Worm (Caenorhabditis elegans) whole organism, L2 larva: ENCODE results near the gene col-152.

Experiments used
- C34F6.9 ChIP-seq: fragments of 150-350 bp; optimal IDR thresholded peaks from 2 replicates; lab custom pipeline; 2014; ENCODE audit warnings: missing biosample characterization, missing genetic modification characterization
- F13H6.1 ChIP-seq: sonication (generic microtip); optimal IDR thresholded peaks from 2 replicates; lab custom pipeline; 2016; ENCODE audit warnings: missing genetic modification characterization, missing compliant biosample characterization
- R02D3.7 ChIP-seq: fragments of 150-350 bp; optimal IDR thresholded peaks from 2 replicates; lab custom pipeline; 2014; ENCODE audit warnings: missing biosample characterization, missing genetic modification characterization
- Y55F3AM.14 ChIP-seq: fragments of 200-800 bp; sonication (Bioruptor generic); optimal IDR thresholded peaks from 2 replicates; lab custom pipeline; 2018; ENCODE audit warnings: mild to moderate bottlenecking, missing genetic modification characterization, missing compliant biosample characterization
- ZK546.5 ChIP-seq: sonication (generic microtip); optimal IDR thresholded peaks from 2 replicates; lab custom pipeline; 2017; ENCODE audit warnings: missing biosample characterization, missing genetic modification characterization
- ama-1 ChIP-seq: fragments of 150-350 bp; optimal IDR thresholded peaks from 2 replicates; lab custom pipeline; 2018; ENCODE audit warnings: inconsistent platforms
- blmp-1 ChIP-seq: sonication (generic microtip); optimal IDR thresholded peaks from 2 replicates; lab custom pipeline; 2017; ENCODE audit warnings: missing genetic modification characterization, mild to moderate bottlenecking, missing compliant biosample characterization, antibody characterized with exemption, moderate library complexity; ENCODE audit not compliant: insufficient read depth
- ceh-16 ChIP-seq: fragments of 150-350 bp; optimal IDR thresholded peaks from 2 replicates; lab custom pipeline; 2014; ENCODE audit warnings: missing biosample characterization, missing genetic modification characterization
- ceh-82 ChIP-seq: fragments of 150-350 bp; optimal IDR thresholded peaks from 2 replicates; lab custom pipeline; 2014; ENCODE audit warnings: missing biosample characterization, missing genetic modification characterization
- crh-2 ChIP-seq: sonication (generic microtip); optimal IDR thresholded peaks from 2 replicates; lab custom pipeline; 2017; ENCODE audit warnings: missing biosample characterization, missing genetic modification characterization
- egl-27 ChIP-seq: sonication (generic microtip); optimal IDR thresholded peaks from 3 replicates; lab custom pipeline; 2017; ENCODE audit warnings: missing biosample characterization, missing genetic modification reagents, missing genetic modification characterization
- elt-1 ChIP-seq: fragments of 150-350 bp; optimal IDR thresholded peaks from 2 replicates; lab custom pipeline; 2014; ENCODE audit warnings: missing biosample characterization, missing genetic modification characterization
- elt-3 ChIP-seq: sonication (generic microtip); optimal IDR thresholded peaks from 2 replicates; lab custom pipeline; 2017; ENCODE audit warnings: missing biosample characterization, missing genetic modification characterization
- fos-1 ChIP-seq: fragments of 150-350 bp; optimal IDR thresholded peaks from 2 replicates; lab custom pipeline; 2014; ENCODE audit warnings: missing biosample characterization, missing genetic modification characterization
- gmeb-1 ChIP-seq: fragments of 150-350 bp; optimal IDR thresholded peaks from 2 replicates; lab custom pipeline; 2014; ENCODE audit warnings: missing biosample characterization, missing genetic modification characterization
- lin-11 ChIP-seq: fragments of 150-350 bp; sonication (generic microtip); optimal IDR thresholded peaks from 2 replicates; lab custom pipeline; 2014; ENCODE audit warnings: missing biosample characterization, missing genetic modification characterization, inconsistent platforms, mixed read lengths
- lin-13 ChIP-seq: fragments of 150-350 bp; optimal IDR thresholded peaks from 2 replicates; lab custom pipeline; 2014; ENCODE audit warnings: missing biosample characterization, missing genetic modification reagents, missing genetic modification characterization
- lin-39 ChIP-seq: fragments of 150-350 bp; optimal IDR thresholded peaks from 2 replicates; lab custom pipeline; 2014; ENCODE audit warnings: missing biosample characterization, missing genetic modification reagents, missing genetic modification characterization
- lsy-2 ChIP-seq, 2 experiments: fragments of 150-350 bp in 1 of 2; sonication (generic microtip) in 1 of 2; optimal IDR thresholded peaks; 2 replicates each; lab custom pipeline; 2014 to 2017; ENCODE audit warnings: missing biosample characterization in 2 of 2, missing genetic modification characterization in 2 of 2
- mab-5 ChIP-seq: fragments of 150-350 bp; optimal IDR thresholded peaks from 2 replicates; lab custom pipeline; 2014; ENCODE audit warnings: missing biosample characterization, missing genetic modification characterization
- mbf-1 ChIP-seq: sonication (generic microtip); optimal IDR thresholded peaks from 2 replicates; lab custom pipeline; 2017; ENCODE audit warnings: missing biosample characterization, missing genetic modification characterization
- mdl-1 ChIP-seq, 2 experiments: fragments of 150-350 bp in 1 of 2; sonication (generic microtip) in 1 of 2; optimal IDR thresholded peaks; 2 replicates each; lab custom pipeline; 2017; ENCODE audit warnings: missing biosample characterization in 2 of 2, missing genetic modification characterization in 2 of 2
- nhr-10 ChIP-seq: sonication (generic microtip); optimal IDR thresholded peaks from 2 replicates; lab custom pipeline; 2017; ENCODE audit warnings: missing biosample characterization, missing genetic modification characterization
- nhr-11 ChIP-seq: fragments of 150-350 bp; optimal IDR thresholded peaks from 2 replicates; lab custom pipeline; 2014; ENCODE audit warnings: missing biosample characterization, missing genetic modification characterization
- nhr-12 ChIP-seq: fragments of 150-350 bp; optimal IDR thresholded peaks from 2 replicates; lab custom pipeline; 2014; ENCODE audit warnings: missing biosample characterization, missing genetic modification characterization
- nhr-129 ChIP-seq: fragments of 150-350 bp; optimal IDR thresholded peaks from 2 replicates; lab custom pipeline; 2014; ENCODE audit warnings: missing biosample characterization, missing genetic modification characterization
- nhr-21 ChIP-seq: fragments of 150-350 bp; optimal IDR thresholded peaks from 2 replicates; lab custom pipeline; 2014; ENCODE audit warnings: missing biosample characterization, missing genetic modification characterization
- nhr-23 ChIP-seq: fragments of 150-350 bp; optimal IDR thresholded peaks from 2 replicates; lab custom pipeline; 2014; ENCODE audit warnings: missing biosample characterization, missing genetic modification reagents, missing genetic modification characterization
- nhr-25 ChIP-seq: fragments of 150-350 bp; sonication (generic microtip); optimal IDR thresholded peaks from 3 replicates; lab custom pipeline; 2014; ENCODE audit warnings: missing biosample characterization, missing genetic modification characterization
- nhr-6 ChIP-seq: fragments of 150-350 bp; optimal IDR thresholded peaks from 2 replicates; lab custom pipeline; 2014; ENCODE audit warnings: missing biosample characterization, missing genetic modification characterization
- nhr-77 ChIP-seq: fragments of 150-350 bp; optimal IDR thresholded peaks from 2 replicates; lab custom pipeline; 2014; ENCODE audit warnings: missing biosample characterization, missing genetic modification characterization
- sem-4 ChIP-seq: fragments of 150-350 bp; optimal IDR thresholded peaks from 2 replicates; lab custom pipeline; 2014; ENCODE audit warnings: missing biosample characterization, missing genetic modification reagents, missing genetic modification characterization
- skn-1 ChIP-seq: sonication (generic microtip); optimal IDR thresholded peaks from 2 replicates; lab custom pipeline; 2017; ENCODE audit warnings: missing biosample characterization, missing genetic modification characterization
- sma-3 ChIP-seq: sonication (generic microtip); optimal IDR thresholded peaks from 2 replicates; lab custom pipeline; 2016; ENCODE audit warnings: missing genetic modification reagents, missing genetic modification characterization, missing compliant biosample characterization
- sma-9 ChIP-seq, 2 experiments: fragments of 150-350 bp in 1 of 2; sonication (generic microtip) in 1 of 2; optimal IDR thresholded peaks; 2 replicates each; lab custom pipeline; 2014 to 2016; ENCODE audit warnings: missing genetic modification characterization in 2 of 2, mild to moderate bottlenecking in 1 of 2, missing biosample characterization in 1 of 2, missing compliant biosample characterization in 1 of 2, missing genetic modification reagents in 1 of 2, moderate library complexity in 1 of 2
- snpc-4 ChIP-seq: fragments of 150-350 bp; optimal IDR thresholded peaks from 2 replicates; lab custom pipeline; 2014; ENCODE audit warnings: missing biosample characterization, missing genetic modification characterization
- unc-39 ChIP-seq: fragments of 150-350 bp; optimal IDR thresholded peaks from 2 replicates; lab custom pipeline; 2014; ENCODE audit warnings: missing biosample characterization, missing genetic modification characterization
- unc-55 ChIP-seq: fragments of 150-350 bp; sonication (generic microtip); optimal IDR thresholded peaks from 3 replicates; lab custom pipeline; 2014; ENCODE audit warnings: missing biosample characterization, missing genetic modification reagents, missing genetic modification characterization
- unc-62 ChIP-seq: fragments of 150-350 bp; optimal IDR thresholded peaks from 2 replicates; lab custom pipeline; 2014; ENCODE audit warnings: missing biosample characterization, missing genetic modification reagents, missing genetic modification characterization
- zag-1 ChIP-seq: fragments of 150-350 bp; optimal IDR thresholded peaks from 2 replicates; lab custom pipeline; 2014; ENCODE audit warnings: missing biosample characterization, missing genetic modification characterization
- ztf-1 ChIP-seq: fragments of 200-800 bp; sonication (Bioruptor generic); conservative IDR thresholded peaks from 2 replicates; pipeline ENCODE4 v1.3.6; 2022; ENCODE audit warnings: missing genetic modification characterization, missing compliant biosample characterization
- ztf-11 ChIP-seq: sonication (generic microtip); optimal IDR thresholded peaks from 2 replicates; lab custom pipeline; 2017; ENCODE audit warnings: missing biosample characterization, missing genetic modification characterization
- ztf-4 ChIP-seq: fragments of 150-350 bp; optimal IDR thresholded peaks from 2 replicates; lab custom pipeline; 2014; ENCODE audit warnings: missing biosample characterization, missing genetic modification characterization

col-152 gene

DNA sequence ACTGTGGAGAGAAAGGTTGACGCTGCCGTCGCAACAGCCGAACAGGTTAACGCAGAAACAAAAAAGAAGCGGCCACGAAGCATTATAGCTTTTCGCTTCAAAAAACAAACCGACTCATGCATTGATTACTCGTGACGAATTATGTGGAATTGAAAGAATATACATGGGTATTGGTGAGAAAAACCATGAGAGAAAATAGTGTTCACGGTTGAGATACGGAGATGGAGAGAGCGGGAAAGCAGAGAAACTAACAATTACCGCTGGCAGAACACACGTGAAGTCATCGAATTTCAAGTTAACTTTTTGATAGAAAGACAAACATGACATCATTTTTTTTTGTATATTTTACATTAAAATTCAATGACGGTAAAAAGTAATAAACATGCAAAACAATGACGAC, 25.4 kb upstream of the col-152 start (continued):
- TF ChIP-seq sma-9 (GFP tag; optimal IDR thresholded peaks at IDR 0.05; lab: Kevin White, UChicago), result no peak
- no peak for TF ChIP-seq sma-9 (tag; optimal IDR thresholded peaks at IDR 0.05; lab: Kevin White, UChicago)
- TF ChIP-seq zag-1 (tag; lab: Kevin White, UChicago), result no peak
- TF ChIP-seq R02D3.7 (tag; lab: Kevin White, UChicago), result no peak
- peak; percentile 6 for TF ChIP-seq nhr-25 (tag; lab: Kevin White, UChicago)

DNA sequence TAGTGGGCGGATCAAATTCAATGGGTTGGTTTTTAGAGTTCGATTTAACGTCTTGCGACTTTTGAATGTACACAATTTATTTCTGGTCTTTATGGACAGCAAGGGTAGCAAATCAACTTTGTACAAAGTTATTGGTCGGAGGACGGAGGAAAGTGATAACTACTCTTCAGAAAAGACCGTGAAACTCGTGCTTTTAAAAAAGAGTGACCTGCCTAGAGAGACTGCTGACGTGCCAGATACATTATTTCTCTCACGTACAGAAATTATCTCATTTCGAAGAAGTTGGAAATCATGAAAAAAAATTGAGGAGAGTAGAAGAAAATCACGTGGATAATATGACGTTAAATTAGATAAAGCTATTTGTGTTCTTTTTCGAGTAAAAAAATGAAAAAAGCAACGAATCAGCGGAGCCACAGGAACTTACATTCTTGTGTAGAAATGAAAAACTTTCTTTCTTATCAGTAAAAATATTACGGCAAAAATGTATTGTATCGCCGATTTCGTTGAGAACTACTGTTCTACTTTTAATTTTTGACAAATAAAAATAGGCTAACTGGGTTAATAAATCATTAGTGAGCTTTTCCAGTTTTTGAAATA, 24.5 kb upstream of the col-152 start, which contains the start of gene ppm-1.A:
TSS of gene ppm-1.A (minus strand) at position 294 of the 597 bp plus-strand sequence.
- TF ChIP-seq lsy-2 (tag; optimal IDR thresholded peaks at IDR 0.05; lab: Kevin White, UChicago) (peak in 1 of 2 experiments; percentile 1), gmeb-1 (peak; percentile 52), Y55F3AM.14 (GFP tag; lab: Kevin White, UChicago) (no peak), zag-1 (tag; lab: Kevin White, UChicago) (no peak), ZK546.5 (tag; lab: Kevin White, UChicago) (no peak), nhr-11 (tag; lab: Kevin White, UChicago) (no peak), ama-1 (lab: Kevin White, UChicago) (peak; percentile 14), mdl-1 (tag; optimal IDR thresholded peaks at IDR 0.05; lab: Kevin White, UChicago) (no peak), elt-3 (tag; lab: Kevin White, UChicago) (no peak), lin-39 (tag; lab: Kevin White, UChicago) (no peak), C34F6.9 (tag; lab: Kevin White, UChicago) (no peak), snpc-4 (tag; lab: Kevin White, UChicago) (no peak), blmp-1 (tag; lab: Kevin White, UChicago) (peak; percentile 33), ztf-11 (tag; lab: Kevin White, UChicago) (no peak), nhr-25 (tag; lab: Kevin White, UChicago) (peak; percentile 39), sma-9 (GFP tag; optimal IDR thresholded peaks at IDR 0.05; lab: Kevin White, UChicago) (peak; percentile 1), sma-9 (tag; optimal IDR thresholded peaks at IDR 0.05; lab: Kevin White, UChicago) (no peak), fos-1 (tag; lab: Kevin White, UChicago) (peak; percentile 0), ceh-16 (tag; lab: Kevin White, UChicago) (no peak), nhr-6 (tag; lab: Kevin White, UChicago) (no peak), mbf-1 (tag; lab: Kevin White, UChicago) (no peak), sem-4 (tag; lab: Kevin White, UChicago) (no peak), nhr-77 (tag; lab: Kevin White, UChicago) (no peak), mab-5 (no peak), nhr-21 (tag; lab: Kevin White, UChicago) (no peak), lin-11 (peak; percentile 10), sma-3 (GFP tag; lab: Kevin White, UChicago) (peak; percentile 1), nhr-129 (tag; lab: Kevin White, UChicago) (peak; percentile 46), crh-2 (tag; lab: Kevin White, UChicago) (peak; percentile 42), skn-1 (tag; lab: Kevin White, UChicago) (no peak), nhr-23 (no peak), lin-13 (GFP tag; lab: Kevin White, UChicago) (no peak), nhr-10 (tag; lab: Kevin White, UChicago) (no peak)
- TF ChIP-seq, all 48 proteins: peak for 11

DNA sequence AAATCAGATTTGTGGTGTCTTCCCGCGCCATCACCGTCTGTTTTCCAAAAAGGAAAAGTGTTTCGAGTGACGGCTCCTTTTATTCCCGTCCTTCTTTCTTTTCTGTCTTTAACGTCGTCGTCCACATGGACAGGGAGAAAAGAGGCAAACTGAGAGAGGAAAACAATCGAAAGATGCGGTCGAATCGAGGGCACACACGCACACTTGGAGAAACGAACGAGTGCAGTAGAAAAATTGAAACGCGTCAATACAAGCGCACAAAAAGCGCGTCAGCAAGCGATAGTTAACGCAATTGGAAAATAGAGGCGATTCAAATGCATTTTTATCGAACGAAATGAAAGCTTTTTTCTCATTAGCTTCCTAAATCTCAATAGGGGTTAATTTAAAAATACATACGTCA, 23.9 kb upstream of the col-152 start:
- peak; percentile 69 for TF ChIP-seq ztf-4
- peak; percentile 64 for TF ChIP-seq zag-1 (tag; lab: Kevin White, UChicago)
- TF ChIP-seq nhr-23, result no peak
- TF ChIP-seq lsy-2 (tag; optimal IDR thresholded peaks at IDR 0.05; lab: Kevin White, UChicago), result peak; percentile 86 to 95
- TF ChIP-seq unc-55 (GFP tag; lab: Kevin White, UChicago), result peak; percentile 94
- peak; percentile 93 for TF ChIP-seq lin-13 (GFP tag; lab: Kevin White, UChicago)
- no peak for TF ChIP-seq unc-39 (tag; lab: Kevin White, UChicago)
- TF ChIP-seq sem-4 (tag; lab: Kevin White, UChicago), result peak; percentile 95
- no peak for TF ChIP-seq elt-1 (tag; lab: Kevin White, UChicago)
- peak; percentile 74 for TF ChIP-seq ama-1 (lab: Kevin White, UChicago)
- TF ChIP-seq mab-5, result peak; percentile 87
- peak; percentile 96 for TF ChIP-seq gmeb-1
- peak; percentile 87 for TF ChIP-seq egl-27 (tag; lab: Kevin White, UChicago)
- peak; percentile 93 for TF ChIP-seq lin-11
- TF ChIP-seq nhr-77 (tag; lab: Kevin White, UChicago), result peak; percentile 48
- TF ChIP-seq nhr-21 (tag; lab: Kevin White, UChicago), result peak; percentile 87
- TF ChIP-seq ztf-1, result no peak
- TF ChIP-seq nhr-25 (tag; lab: Kevin White, UChicago), result peak; percentile 93
- TF ChIP-seq ZK546.5 (tag; lab: Kevin White, UChicago), result peak; percentile 12
- peak; percentile 86 for TF ChIP-seq Y55F3AM.14 (GFP tag; lab: Kevin White, UChicago)
- TF ChIP-seq sma-3 (GFP tag; lab: Kevin White, UChicago), result peak; percentile 87
- TF ChIP-seq nhr-12 (tag; lab: Kevin White, UChicago), result peak; percentile 19
- TF ChIP-seq ztf-11 (tag; lab: Kevin White, UChicago), result no peak
- peak; percentile 94 for TF ChIP-seq F13H6.1
- TF ChIP-seq nhr-11 (tag; lab: Kevin White, UChicago), result no peak
- TF ChIP-seq ceh-82 (tag; lab: Kevin White, UChicago), result peak; percentile 44
- TF ChIP-seq nhr-6 (tag; lab: Kevin White, UChicago), result peak; percentile 93
- TF ChIP-seq nhr-129 (tag; lab: Kevin White, UChicago), result peak; percentile 97
- peak; percentile 42 for TF ChIP-seq R02D3.7 (tag; lab: Kevin White, UChicago)
- peak; percentile 32 for TF ChIP-seq unc-62 (GFP tag; lab: Kevin White, UChicago)
- TF ChIP-seq elt-3 (tag; lab: Kevin White, UChicago), result no peak
- peak; percentile 95 for TF ChIP-seq sma-9 (GFP tag; optimal IDR thresholded peaks at IDR 0.05; lab: Kevin White, UChicago)
- TF ChIP-seq sma-9 (tag; optimal IDR thresholded peaks at IDR 0.05; lab: Kevin White, UChicago), result no peak
- TF ChIP-seq skn-1 (tag; lab: Kevin White, UChicago), result no peak
